Fruit fly (Drosophila melanogaster): ENCODE results near the gene vret.

DNA sequence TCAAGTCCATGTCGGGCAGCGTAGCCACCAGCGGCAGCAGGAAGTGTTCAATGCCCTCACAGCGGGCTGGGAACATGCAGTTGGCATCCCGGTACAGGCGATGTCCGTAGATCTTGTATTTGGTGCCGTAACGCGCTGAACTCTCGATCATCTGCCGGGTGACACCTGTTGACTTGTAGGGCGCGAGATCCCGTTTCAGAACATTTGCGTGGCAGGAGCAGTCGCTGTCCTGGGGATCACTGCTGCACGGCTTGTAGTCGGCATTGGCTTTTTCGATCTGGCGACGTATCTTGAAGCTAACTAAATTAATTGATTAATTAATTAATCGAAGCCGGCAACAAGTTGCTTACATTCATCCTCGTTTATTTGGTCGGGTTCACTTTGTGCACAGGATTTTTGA is 4.7 kb upstream of the vret start:
- TF ChIP-seq ttk (optimal IDR thresholded peaks at IDR 0.05) (no peak), insv (optimal IDR thresholded peaks at IDR 0.05) (no peak), Myc (optimal IDR thresholded peaks at IDR 0.05) (no peak)

All from Kc167 (cell line).